Worm (Caenorhabditis elegans): ENCODE results near the gene F08G2.4.

ce11 chrII:13796312-13796711 is 34.1 kb upstream of the F08G2.4 start:
- no peak for TF ChIP-seq ref-1 (GFP tag; conservative IDR thresholded peaks at IDR 0.05)
- no peak for TF ChIP-seq flt-1 (GFP tag; IDR thresholded peaks at IDR 0.05)
- TF ChIP-seq T22C8.4 (GFP tag; IDR thresholded peaks at IDR 0.05) = no peak
- TF ChIP-seq ztf-23 (GFP tag; IDR thresholded peaks at IDR 0.05) = no peak
- TF ChIP-seq ztf-29 (GFP tag; IDR thresholded peaks at IDR 0.05) = peak; percentile 53
- TF ChIP-seq med-1 (GFP tag; optimal IDR thresholded peaks at IDR 0.05; ENCODE audit: insufficient read depth) = no peak
- TF ChIP-seq tab-1 (GFP tag; IDR thresholded peaks at IDR 0.05) = no peak
- TF ChIP-seq cog-1 (tag; optimal IDR thresholded peaks at IDR 0.05) = no peak
- no peak for TF ChIP-seq klf-2 (GFP tag; conservative IDR thresholded peaks at IDR 0.05)
